Worm (Caenorhabditis elegans): ENCODE data around the gene T19D12.9.

- TF ChIP-seq T23F11.4 (GFP tag; optimal IDR thresholded peaks at IDR 0.05) (no peak), fkh-10 (GFP tag; optimal IDR thresholded peaks at IDR 0.05) (no peak), sdc-2 (tag; optimal IDR thresholded peaks at IDR 0.05) (no peak), elt-4 (tag; optimal IDR thresholded peaks at IDR 0.05) (no peak), nhr-11 (tag; optimal IDR thresholded peaks at IDR 0.05) (no peak), ceh-30 (tag; optimal IDR thresholded peaks at IDR 0.05) (no peak), ztf-16 (tag; optimal IDR thresholded peaks at IDR 0.05) (no peak)
Observed at ce11 chrII:6625302-6625701, 28.9 kb downstream of the T19D12.9 start, which contains the start of gene F54H5.14.

Measured in whole organism, late embryonic.